Worm (Caenorhabditis elegans) whole organism, L1 larva: Measurements from ENCODE around the gene Y22D7AL.16.

ENCODE experiments used
- alr-1 ChIP-seq: fragments of 200-800 bp; sonication (Bioruptor generic); optimal IDR thresholded peaks from 2 replicates; lab custom pipeline; 2018; ENCODE audit warnings: borderline replicate concordance, mild to moderate bottlenecking, missing genetic modification characterization, missing compliant biosample characterization
- mep-1 ChIP-seq: fragments of 150-350 bp; optimal IDR thresholded peaks from 2 replicates; lab custom pipeline; 2014; ENCODE audit warnings: missing biosample characterization, missing genetic modification characterization

DNA sequence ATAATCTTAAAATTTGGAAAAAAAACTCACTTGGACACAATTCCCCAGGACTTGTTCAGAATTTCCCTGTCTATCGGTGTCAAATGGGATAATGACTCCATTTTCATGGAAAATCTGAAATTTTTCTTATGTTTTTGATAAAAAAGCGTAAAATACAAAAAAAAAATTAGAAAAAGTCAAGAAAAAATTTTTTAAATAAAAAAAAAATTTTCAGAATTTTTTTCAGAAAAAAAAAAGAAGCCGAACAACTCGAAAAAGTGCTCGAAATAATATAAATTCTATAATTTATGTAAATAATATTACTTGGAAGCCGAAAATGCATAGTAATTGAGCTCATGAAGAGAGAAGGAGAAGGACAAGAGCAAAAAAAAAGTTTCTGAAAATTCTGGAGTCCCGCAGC is 3.5 kb upstream of the Y22D7AL.16 start, which contains the start of gene glb-30:
- TF ChIP-seq mep-1 (tag; lab: Kevin White, UChicago), result no peak
- TF ChIP-seq alr-1 (tag; lab: Kevin White, UChicago), result no peak
